Worm (Caenorhabditis elegans): ENCODE results near the gene F47B10.5.

DNA sequence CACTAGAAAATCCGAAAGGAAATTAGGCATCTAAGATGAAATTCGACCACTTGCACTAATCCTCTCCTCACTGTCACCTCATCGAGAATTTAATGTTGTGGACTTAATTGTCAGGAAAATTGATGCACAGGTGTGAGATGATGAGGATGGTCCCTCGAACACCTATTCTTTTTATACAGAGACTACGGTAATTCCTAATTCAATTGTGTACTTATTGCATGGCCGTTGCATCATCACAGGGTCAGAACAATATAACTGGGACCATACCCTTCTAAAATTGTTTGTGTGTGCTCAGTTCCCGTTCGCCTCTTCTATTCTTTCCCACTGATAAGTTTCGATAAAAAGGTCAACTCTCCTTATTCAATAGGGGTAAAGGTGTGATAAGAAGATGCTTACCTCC lies 46.2 kb downstream of the F47B10.5 start:
- TF ChIP-seq egl-27 (tag; optimal IDR thresholded peaks at IDR 0.05) (no peak), nhr-28 (tag; optimal IDR thresholded peaks at IDR 0.05) (no peak), lir-3 (tag; optimal IDR thresholded peaks at IDR 0.05) (no peak), skn-1 (tag; optimal IDR thresholded peaks at IDR 0.05) (no peak), R02D3.7 (tag; optimal IDR thresholded peaks at IDR 0.05) (no peak), unc-130 (GFP tag; optimal IDR thresholded peaks at IDR 0.05) (no peak), nhr-76 (tag; optimal IDR thresholded peaks at IDR 0.05) (no peak), dmd-9 (GFP tag; IDR thresholded peaks at IDR 0.05) (no peak)

All from whole organism, L4 larva.